Fruit fly (Drosophila melanogaster): ENCODE measurements around the gene Pyroxd1.
A peak's percentile ranks its signal among the peaks of the same experiment; 100 is the strongest.

The Pyroxd1 gene

dm6 chr2L:20074388-20074787 is 16.8 kb upstream of the Pyroxd1 start (continued):
- TF ChIP-seq Pdp1 (GFP tag; optimal IDR thresholded peaks at IDR 0.05), result peak in 1 of 2 experiments; percentile 3
- no peak for TF ChIP-seq cg (GFP tag; optimal IDR thresholded peaks at IDR 0.05)
- no peak for TF ChIP-seq zfh1 (GFP tag; IDR thresholded peaks at IDR 0.05)
- TF ChIP-seq CG2129 (GFP tag; IDR thresholded peaks at IDR 0.05; ENCODE audit: partially characterized antibody), result no peak
- TF ChIP-seq Gug (GFP tag; IDR thresholded peaks at IDR 0.05), result no peak
- TF ChIP-seq Awh (GFP tag; IDR thresholded peaks at IDR 0.05), result no peak
- TF ChIP-seq CG14965 (GFP tag; optimal IDR thresholded peaks at IDR 0.05; ENCODE audit: borderline replicate concordance), result no peak
- TF ChIP-seq CG31388 (GFP tag; optimal IDR thresholded peaks at IDR 0.05), result no peak
- no peak for TF ChIP-seq CG34224 (GFP tag; IDR thresholded peaks at IDR 0.05; ENCODE audit: partially characterized antibody)
- no peak for TF ChIP-seq zfh2 (GFP tag; optimal IDR thresholded peaks at IDR 0.05)
- no peak for TF ChIP-seq CG14050 (GFP tag; IDR thresholded peaks at IDR 0.05)
- TF ChIP-seq Oaz (GFP tag; IDR thresholded peaks at IDR 0.05), result no peak
- no peak for TF ChIP-seq MBD-R2 (GFP tag; IDR thresholded peaks at IDR 0.05)
- TF ChIP-seq CG11504 (tag; optimal IDR thresholded peaks at IDR 0.05), result no peak
- no peak for TF ChIP-seq Dp (GFP tag; optimal IDR thresholded peaks at IDR 0.05)

- TF ChIP-seq sens-2 (GFP tag; IDR thresholded peaks at IDR 0.05), result no peak
- TF ChIP-seq Blimp-1 (GFP tag; optimal IDR thresholded peaks at IDR 0.05), result no peak
- no peak for TF ChIP-seq nom (GFP tag; optimal IDR thresholded peaks at IDR 0.05)
- TF ChIP-seq CG18764 (GFP tag; optimal IDR thresholded peaks at IDR 0.05), result no peak
- TF ChIP-seq CG14014 (GFP tag; IDR thresholded peaks at IDR 0.05), result peak; percentile 77
- peak; percentile 16 for TF ChIP-seq CG9876 (GFP tag; optimal IDR thresholded peaks at IDR 0.05)
- no peak for TF ChIP-seq TFAM (GFP tag; optimal IDR thresholded peaks at IDR 0.05)
- TF ChIP-seq jumu (GFP tag; optimal IDR thresholded peaks at IDR 0.05), result peak; percentile 13
- TF ChIP-seq HmgD (GFP tag; optimal IDR thresholded peaks at IDR 0.05), result no peak
- TF ChIP-seq Opbp (GFP tag; IDR thresholded peaks at IDR 0.05; ENCODE audit: partially characterized antibody), result peak; percentile 54; the same call in 2 of the 3 replicates
- TF ChIP-seq HHEX (GFP tag; optimal IDR thresholded peaks at IDR 0.05), result no peak
- TF ChIP-seq CG2120 (GFP tag; optimal IDR thresholded peaks at IDR 0.05), result peak; percentile 74
- TF ChIP-seq zf30C (GFP tag; optimal IDR thresholded peaks at IDR 0.05), result no peak
- TF ChIP-seq CG6791 (GFP tag; IDR thresholded peaks at IDR 0.05; ENCODE audit: partially characterized antibody), result no peak
- peak; percentile 39 for TF ChIP-seq Antp (GFP tag; optimal IDR thresholded peaks at IDR 0.05)
- TF ChIP-seq CG10654 (GFP tag; optimal IDR thresholded peaks at IDR 0.05), result peak; percentile 30
- TF ChIP-seq tio (GFP tag; optimal IDR thresholded peaks at IDR 0.05), result no peak
- peak; percentile 28 for TF ChIP-seq CG17186 (GFP tag; optimal IDR thresholded peaks at IDR 0.05)
- TF ChIP-seq CG5245 (GFP tag; optimal IDR thresholded peaks at IDR 0.05), result peak; percentile 42
- peak; percentile 67; the same call in 1 of the 3 replicates for TF ChIP-seq CG34422 (GFP tag; IDR thresholded peaks at IDR 0.05)
- TF ChIP-seq cwo (GFP tag; optimal IDR thresholded peaks at IDR 0.05), result no peak
- peak; percentile 64 for TF ChIP-seq Max (GFP tag; optimal IDR thresholded peaks at IDR 0.05)
- TF ChIP-seq Sin3A (optimal IDR thresholded peaks at IDR 0.05), result peak; percentile 89
- TF ChIP-seq dpn (GFP tag; optimal IDR thresholded peaks at IDR 0.05), result peak; percentile 51 to 55
- TF ChIP-seq NFAT (GFP tag; IDR thresholded peaks at IDR 0.05), result no peak
- TF ChIP-seq knrl (GFP tag; IDR thresholded peaks at IDR 0.05; ENCODE audit: partially characterized antibody), result peak; percentile 61
- TF ChIP-seq hbn (GFP tag; IDR thresholded peaks at IDR 0.05; ENCODE audit: partially characterized antibody), result no peak
- TF ChIP-seq CG3726 (GFP tag; IDR thresholded peaks at IDR 0.05), result no peak
- TF ChIP-seq CG7987 (GFP tag; optimal IDR thresholded peaks at IDR 0.05), result no peak
- no peak for TF ChIP-seq tap (tag; optimal IDR thresholded peaks at IDR 0.05)
- peak; percentile 56 for TF ChIP-seq CG1602 (GFP tag; optimal IDR thresholded peaks at IDR 0.05)
- TF ChIP-seq CG3163 (GFP tag; optimal IDR thresholded peaks at IDR 0.05), result no peak
- no peak for TF ChIP-seq Side (GFP tag; optimal IDR thresholded peaks at IDR 0.05)
- TF ChIP-seq Hr51 (GFP tag; optimal IDR thresholded peaks at IDR 0.05), result peak; percentile 20 to 66
- peak; percentile 86 for TF ChIP-seq vvl (GFP tag; IDR thresholded peaks at IDR 0.05)
Measured at dm6 chr2L:20075234-20075803, 15.9 kb upstream of the Pyroxd1 start, which contains the start of the genes pr and neb. TSS of gene pr (minus strand) at chr2L:20075458. TSS of gene neb (plus strand) at chr2L:20075757.
